Worm (Caenorhabditis elegans) whole organism, L4 larva: Measurements from ENCODE around the gene sptl-3.

Experiments used
- F26F4.8 ChIP-seq: fragments of 200-800 bp; sonication (Bioruptor generic); conservative IDR thresholded peaks from 2 replicates; pipeline ENCODE4 v1.3.6; 2022; ENCODE audit warnings: missing genetic modification characterization, missing compliant biosample characterization
- F49E8.2 ChIP-seq: sonication (generic microtip); optimal IDR thresholded peaks from 2 replicates; lab custom pipeline; 2016; ENCODE audit warnings: missing compliant biosample characterization, mild to moderate bottlenecking, missing genetic modification characterization, borderline replicate concordance
- R02D3.7 ChIP-seq: fragments of 150-350 bp; sonication (generic microtip); optimal IDR thresholded peaks from 3 replicates; lab custom pipeline; 2014; ENCODE audit warnings: missing biosample characterization, missing genetic modification characterization
- T26A8.4 ChIP-seq: fragments of 200-800 bp; sonication (Bioruptor generic); IDR thresholded peaks from 2 replicates; pipeline ENCODE4 v1.3.6; 2022; ENCODE audit warnings: missing genetic modification characterization, missing compliant biosample characterization
- Y105C5A.15 ChIP-seq: fragments of 200-800 bp; sonication (Bioruptor generic); IDR thresholded peaks from 2 replicates; pipeline ENCODE4 v1.3.6; 2022; ENCODE audit warnings: missing genetic modification characterization, missing compliant biosample characterization
- aha-1 ChIP-seq: fragments of 150-350 bp; peaks from one replicate; lab custom pipeline; 2014; ENCODE audit warnings: missing biosample characterization, missing genetic modification characterization
- aly-2 ChIP-seq: sonication (generic microtip); optimal IDR thresholded peaks from 2 replicates; lab custom pipeline; 2018; ENCODE audit warnings: missing biosample characterization, missing genetic modification characterization
- ceh-20 ChIP-seq: fragments of 200-800 bp; sonication (Bioruptor generic); IDR thresholded peaks from 2 replicates; pipeline ENCODE4 v1.3.6; 2022; ENCODE audit warnings: missing genetic modification reagents, missing genetic modification characterization, missing compliant biosample characterization
- ctbp-1 ChIP-seq: fragments of 200-800 bp; sonication (Bioruptor generic); IDR thresholded peaks from 2 replicates; pipeline ENCODE4 v1.3.6; 2022; ENCODE audit warnings: missing genetic modification reagents, missing genetic modification characterization, missing compliant biosample characterization
- dmd-9 ChIP-seq: fragments of 200-800 bp; sonication (Bioruptor generic); IDR thresholded peaks from 2 replicates; pipeline ENCODE4 v1.3.6; 2022; ENCODE audit warnings: missing genetic modification reagents, missing genetic modification characterization, missing compliant biosample characterization
- fkh-10 ChIP-seq: fragments of 150-350 bp; optimal IDR thresholded peaks from 2 replicates; lab custom pipeline; 2014; ENCODE audit warnings: missing biosample characterization, missing genetic modification reagents, missing genetic modification characterization
- gei-8 ChIP-seq: fragments of 200-800 bp; sonication (Bioruptor generic); optimal IDR thresholded peaks from 2 replicates; lab custom pipeline; 2018; ENCODE audit warnings: mild to moderate bottlenecking, missing genetic modification characterization, missing compliant biosample characterization
- hlh-11 ChIP-seq: fragments of 200-800 bp; sonication (Bioruptor generic); optimal IDR thresholded peaks from 2 replicates; lab custom pipeline; 2018; ENCODE audit warnings: mild to moderate bottlenecking, missing genetic modification characterization, missing compliant biosample characterization
- hmg-1.1 ChIP-seq: fragments of 200-800 bp; sonication (Bioruptor generic); IDR thresholded peaks from 2 replicates; pipeline ENCODE4 v1.3.6; 2022; ENCODE audit warnings: missing genetic modification reagents, missing genetic modification characterization, missing compliant biosample characterization
- lim-7 ChIP-seq: fragments of 200-800 bp; sonication (Bioruptor generic); IDR thresholded peaks from 2 replicates; pipeline ENCODE4 v1.3.6; 2022; ENCODE audit warnings: missing genetic modification characterization, missing compliant biosample characterization
- lin-15B ChIP-seq: fragments of 150-350 bp; sonication (generic microtip); optimal IDR thresholded peaks from 3 replicates; lab custom pipeline; 2014; ENCODE audit warnings: missing biosample characterization, missing genetic modification characterization
- lin-29 ChIP-seq: fragments of 200-800 bp; sonication (Bioruptor generic); IDR thresholded peaks from 2 replicates; pipeline ENCODE4 v1.3.6; 2022; ENCODE audit warnings: missing genetic modification reagents, missing genetic modification characterization, missing compliant biosample characterization
- lsy-2 ChIP-seq, 2 experiments: fragments of 150-350 bp in 1 of 2; sonication (generic microtip) in 1 of 2; optimal IDR thresholded peaks; 2 replicates each; lab custom pipeline; 2014 to 2017; ENCODE audit warnings: missing biosample characterization in 2 of 2, missing genetic modification characterization in 2 of 2
- madf-5 ChIP-seq, 2 experiments: fragments of 200-800 bp; sonication (Bioruptor generic); IDR thresholded peaks; 2 replicates each; pipeline ENCODE4 v1.3.6; 2022; ENCODE audit warnings: missing compliant biosample characterization in 2 of 2, missing genetic modification characterization in 2 of 2
- mdl-1 ChIP-seq, 2 experiments: fragments of 150-350 bp in 1 of 2; sonication (generic microtip) in 1 of 2; optimal IDR thresholded peaks; 2 replicates each; lab custom pipeline; 2014 to 2017; ENCODE audit warnings: missing biosample characterization in 2 of 2, missing genetic modification characterization in 2 of 2
- mxl-2 ChIP-seq: fragments of 200-800 bp; sonication (Bioruptor generic); conservative IDR thresholded peaks from 2 replicates; pipeline ENCODE4 v1.3.6; 2022; ENCODE audit warnings: missing genetic modification reagents, missing genetic modification characterization, missing compliant biosample characterization
- mxl-3 ChIP-seq: fragments of 200-800 bp; sonication (Bioruptor generic); optimal IDR thresholded peaks from 2 replicates; lab custom pipeline; 2018; ENCODE audit warnings: mild to moderate bottlenecking, missing genetic modification characterization, missing compliant biosample characterization
- nhr-11 ChIP-seq: fragments of 150-350 bp; optimal IDR thresholded peaks from 2 replicates; lab custom pipeline; 2014; ENCODE audit warnings: missing biosample characterization, missing genetic modification characterization
- nhr-111 ChIP-seq: fragments of 200-800 bp; sonication (Bioruptor generic); optimal IDR thresholded peaks from 2 replicates; lab custom pipeline; 2018; ENCODE audit warnings: mild to moderate bottlenecking, missing genetic modification characterization, missing compliant biosample characterization
- nhr-42 ChIP-seq: fragments of 200-800 bp; sonication (Bioruptor generic); IDR thresholded peaks from 2 replicates; pipeline ENCODE4 v1.3.6; 2022; ENCODE audit warnings: missing genetic modification characterization, missing compliant biosample characterization
- nhr-77 ChIP-seq: fragments of 150-350 bp; optimal IDR thresholded peaks from 2 replicates; lab custom pipeline; 2014; ENCODE audit warnings: missing biosample characterization, missing genetic modification characterization
- pha-4 ChIP-seq, 2 experiments: fragments of 150-350 bp in 1 of 2; fragments of 200-800 bp in 1 of 2; sonication (Bioruptor generic) in 1 of 2; IDR thresholded peaks in 1 of 2; optimal IDR thresholded peaks in 1 of 2; 2 replicates each; pipeline versions ENCODE4 v1.3.6 to Lab custom; 2014 to 2022; ENCODE audit warnings: missing genetic modification characterization in 2 of 2, missing genetic modification reagents in 2 of 2, missing biosample characterization in 1 of 2, missing compliant biosample characterization in 1 of 2
- php-3 ChIP-seq: fragments of 200-800 bp; sonication (Bioruptor generic); IDR thresholded peaks from 2 replicates; pipeline ENCODE4 v1.3.6; 2022; ENCODE audit warnings: missing genetic modification reagents, missing genetic modification characterization, missing compliant biosample characterization
- sdz-12 ChIP-seq: fragments of 200-800 bp; sonication (Bioruptor generic); optimal IDR thresholded peaks from 2 replicates; lab custom pipeline; 2018; ENCODE audit warnings: mild to moderate bottlenecking, missing genetic modification characterization, missing compliant biosample characterization
- set-16 ChIP-seq: fragments of 200-800 bp; sonication (Bioruptor generic); IDR thresholded peaks from 2 replicates; pipeline ENCODE4 v1.3.6; 2022; ENCODE audit warnings: missing genetic modification reagents, missing genetic modification characterization, missing compliant biosample characterization
- snpc-1.2 ChIP-seq: fragments of 200-800 bp; sonication (Bioruptor generic); IDR thresholded peaks from 2 replicates; pipeline ENCODE4 v1.3.6; 2022; ENCODE audit warnings: missing genetic modification reagents, missing genetic modification characterization, missing compliant biosample characterization
- spr-1 ChIP-seq: sonication (generic microtip); optimal IDR thresholded peaks from 2 replicates; lab custom pipeline; 2016; ENCODE audit warnings: mild to moderate bottlenecking, missing genetic modification characterization, missing compliant biosample characterization
- tra-1 ChIP-seq: fragments of 200-800 bp; sonication (Bioruptor generic); IDR thresholded peaks from 2 replicates; pipeline ENCODE4 v1.3.6; 2022; ENCODE audit warnings: missing genetic modification reagents, missing genetic modification characterization, missing compliant biosample characterization
- unc-130 ChIP-seq: sonication (generic microtip); optimal IDR thresholded peaks from 2 replicates; lab custom pipeline; 2016; ENCODE audit warnings: missing genetic modification reagents, missing genetic modification characterization, missing compliant biosample characterization
- unc-62 ChIP-seq, 3 experiments: fragments of 150-350 bp in 1 of 3; sonication (generic microtip); optimal IDR thresholded peaks in 2 of 3; peaks in 1 of 3; 1 replicate in 1 of 3; 2 replicates in 2 of 3; lab custom pipeline; 2014 to 2017; ENCODE audit warnings: missing biosample characterization in 3 of 3, missing genetic modification characterization in 3 of 3, missing genetic modification reagents in 3 of 3, missing genotype in 1 of 3
- vab-7 ChIP-seq: fragments of 200-800 bp; sonication (Bioruptor generic); IDR thresholded peaks from 2 replicates; pipeline ENCODE4 v1.3.6; 2022; ENCODE audit warnings: missing genetic modification reagents, missing genetic modification characterization, missing compliant biosample characterization
- zag-1 ChIP-seq: fragments of 150-350 bp; optimal IDR thresholded peaks from 2 replicates; lab custom pipeline; 2014; ENCODE audit warnings: missing biosample characterization, missing genetic modification characterization
- zfp-3 ChIP-seq: fragments of 200-800 bp; sonication (Bioruptor generic); conservative IDR thresholded peaks from 2 replicates; pipeline ENCODE4 v1.3.6; 2022; ENCODE audit warnings: missing genetic modification reagents, missing genetic modification characterization, missing compliant biosample characterization
- zip-11 ChIP-seq: fragments of 200-800 bp; sonication (Bioruptor generic); IDR thresholded peaks from 2 replicates; pipeline ENCODE4 v1.3.6; 2022; ENCODE audit warnings: missing genetic modification characterization, missing compliant biosample characterization
- ztf-11 ChIP-seq: fragments of 150-350 bp; optimal IDR thresholded peaks from 2 replicates; lab custom pipeline; 2014; ENCODE audit warnings: missing biosample characterization, missing genetic modification characterization

sptl-3 gene

ce11 chrV:13857132-13857531 is 36.0 kb upstream of the sptl-3 start, which contains the start of gene srx-136:
TSS of gene srx-136 (plus strand) at chrV:13857432.
- TF ChIP-seq lin-29 (GFP tag; lab: Robert Waterston, UW): no peak
- no peak for TF ChIP-seq set-16 (GFP tag; lab: Robert Waterston, UW)
- no peak for TF ChIP-seq madf-5 (GFP tag; IDR thresholded peaks at IDR 0.05; lab: Robert Waterston, UW)
- TF ChIP-seq php-3: no peak
- TF ChIP-seq lim-7 (GFP tag; lab: Robert Waterston, UW): no peak
- TF ChIP-seq mxl-2 (GFP tag; lab: Robert Waterston, UW): no peak
- TF ChIP-seq Y105C5A.15: no peak
- no peak for TF ChIP-seq lin-15B (tag; lab: Kevin White, UChicago)
- no peak for TF ChIP-seq fkh-10 (GFP tag; lab: Kevin White, UChicago)
- TF ChIP-seq ceh-20 (GFP tag; lab: Robert Waterston, UW): no peak
- TF ChIP-seq zfp-3 (GFP tag; lab: Robert Waterston, UW): no peak
- no peak for TF ChIP-seq ztf-11 (tag; lab: Kevin White, UChicago)
- TF ChIP-seq gei-8 (GFP tag; lab: Kevin White, UChicago): no peak
- no peak for TF ChIP-seq nhr-77 (tag; lab: Kevin White, UChicago)
- no peak for TF ChIP-seq F49E8.2
- no peak for TF ChIP-seq vab-7 (GFP tag; lab: Robert Waterston, UW)
- no peak for TF ChIP-seq spr-1 (tag; lab: Kevin White, UChicago)
- no peak for TF ChIP-seq zip-11 (GFP tag; lab: Robert Waterston, UW)
- TF ChIP-seq nhr-11 (tag; lab: Kevin White, UChicago): no peak

ce11 chrV:13858906-13859305 is 34.2 kb upstream of the sptl-3 start, which contains the start of gene srx-135:
TSS of gene srx-135 (plus strand) at chrV:13859206.
- TF ChIP-seq nhr-11 (tag; lab: Kevin White, UChicago): no peak
- TF ChIP-seq nhr-42 (GFP tag; lab: Robert Waterston, UW): no peak
- no peak for TF ChIP-seq fkh-10 (GFP tag; lab: Kevin White, UChicago)

- no peak for TF ChIP-seq mxl-2 (GFP tag; lab: Robert Waterston, UW)
- TF ChIP-seq sdz-12 (GFP tag; lab: Kevin White, UChicago): no peak
- TF ChIP-seq snpc-1.2 (GFP tag; lab: Robert Waterston, UW): no peak
- no peak for TF ChIP-seq hmg-1.1 (GFP tag; lab: Robert Waterston, UW)
- no peak for TF ChIP-seq F26F4.8 (GFP tag; lab: Robert Waterston, UW)
- TF ChIP-seq ctbp-1 (GFP tag; lab: Robert Waterston, UW): no peak
- TF ChIP-seq aly-2 (tag; lab: Kevin White, UChicago): no peak
- no peak for TF ChIP-seq zfp-3 (GFP tag; lab: Robert Waterston, UW)
- no peak for TF ChIP-seq zag-1 (tag; lab: Kevin White, UChicago)
- no peak for TF ChIP-seq mxl-3 (GFP tag; lab: Kevin White, UChicago)
- no peak for TF ChIP-seq pha-4 (GFP tag; IDR thresholded peaks at IDR 0.05; lab: Robert Waterston, UW)
- TF ChIP-seq pha-4 (tag; optimal IDR thresholded peaks at IDR 0.05; lab: Kevin White, UChicago): no peak
- TF ChIP-seq hlh-11 (tag; lab: Kevin White, UChicago): no peak
These were observed 30.6 kb upstream of the sptl-3 start, which contains the start of gene srx-137 for ce11 chrV:13862505-13862904. TSS of gene srx-137 (plus strand) at chrV:13862805.

- TF ChIP-seq T26A8.4 (GFP tag; lab: Robert Waterston, UW): no peak
- TF ChIP-seq unc-62 (GFP tag; optimal IDR thresholded peaks at IDR 0.05 in 1 of 2; lab: Kevin White, UChicago): peak in 1 of 2 experiments; percentile 55
- TF ChIP-seq unc-62 (tag; optimal IDR thresholded peaks at IDR 0.05; lab: Kevin White, UChicago): no peak
- no peak for TF ChIP-seq nhr-111 (GFP tag; lab: Kevin White, UChicago)
- no peak for TF ChIP-seq hmg-1.1 (GFP tag; lab: Robert Waterston, UW)
- TF ChIP-seq tra-1 (GFP tag; lab: Robert Waterston, UW): no peak
- no peak for TF ChIP-seq unc-130 (GFP tag; lab: Kevin White, UChicago)
- TF ChIP-seq R02D3.7 (tag; lab: Kevin White, UChicago): no peak
- TF ChIP-seq aha-1 (tag; lab: Kevin White, UChicago): peak; percentile 90
- TF ChIP-seq F26F4.8 (GFP tag; lab: Robert Waterston, UW): no peak
- TF ChIP-seq dmd-9 (GFP tag; lab: Robert Waterston, UW): no peak
- no peak for TF ChIP-seq mdl-1 (tag; optimal IDR thresholded peaks at IDR 0.05; lab: Kevin White, UChicago)
- TF ChIP-seq lsy-2 (tag; optimal IDR thresholded peaks at IDR 0.05; lab: Kevin White, UChicago): no peak
These were observed 29.4 kb upstream of the sptl-3 start for ce11 chrV:13863700-13864099.
